Fruit fly (Drosophila melanogaster) whole organism, embryonic: Measurements from ENCODE around the gene Or7a.

Experiments used
- Atf3 ChIP-seq: fragments of 200-800 bp; sonication (Bioruptor generic); optimal IDR thresholded peaks from 3 replicates; lab custom pipeline; 2016; ENCODE audit warnings: missing biosample characterization, missing genetic modification characterization
- Atf6 ChIP-seq: fragments of 200-800 bp; sonication (Bioruptor generic); IDR thresholded peaks from 2 replicates; pipeline ENCODE4 v1.3.6; 2022; ENCODE audit warnings: missing biosample characterization, missing genetic modification characterization
- Bteb2 ChIP-seq: fragments of 200-800 bp; sonication (Bioruptor generic); optimal IDR thresholded peaks from 2 replicates; lab custom pipeline; 2016; ENCODE audit warnings: missing biosample characterization, missing genetic modification characterization
- CG12769 ChIP-seq: fragments of 200-800 bp; sonication (Bioruptor generic); optimal IDR thresholded peaks from 2 replicates; lab custom pipeline; 2019; ENCODE audit warnings: missing biosample characterization, mild to moderate bottlenecking, missing genetic modification characterization, moderate library complexity
- CG13424 ChIP-seq: fragments of 200-800 bp; sonication (Bioruptor generic); optimal IDR thresholded peaks from 2 replicates; lab custom pipeline; 2019; ENCODE audit warnings: missing biosample characterization, mild to moderate bottlenecking, missing genetic modification characterization, moderate library complexity
- CG15514 ChIP-seq: fragments of 200-800 bp; sonication (Bioruptor generic); optimal IDR thresholded peaks from 3 replicates; lab custom pipeline; 2017; ENCODE audit warnings: missing biosample characterization, missing genetic modification characterization, mild to moderate bottlenecking, moderate library complexity, missing genetic modification reagents
- CG1603 ChIP-seq: fragments of 200-800 bp; sonication (Bioruptor generic); optimal IDR thresholded peaks from 2 replicates; lab custom pipeline; 2019; ENCODE audit warnings: missing biosample characterization, mild to moderate bottlenecking, missing genetic modification characterization, moderate library complexity
- CG17802 ChIP-seq: fragments of 200-800 bp; sonication (Bioruptor generic); optimal IDR thresholded peaks from 2 replicates; lab custom pipeline; 2018; ENCODE audit warnings: missing biosample characterization, mild to moderate bottlenecking, missing genetic modification characterization, moderate library complexity
- CG1792 ChIP-seq: fragments of 200-800 bp; sonication (Bioruptor generic); optimal IDR thresholded peaks from 2 replicates; lab custom pipeline; 2016; ENCODE audit warnings: missing biosample characterization, missing genetic modification characterization
- CG2678 ChIP-seq: fragments of 200-800 bp; sonication (Bioruptor generic); optimal IDR thresholded peaks from 3 replicates; lab custom pipeline; 2019; ENCODE audit warnings: missing biosample characterization, mild to moderate bottlenecking, missing genetic modification characterization, moderate library complexity
- CG3281 ChIP-seq: fragments of 200-800 bp; sonication (Bioruptor generic); optimal IDR thresholded peaks from 3 replicates; lab custom pipeline; 2017; ENCODE audit warnings: missing biosample characterization, mild to moderate bottlenecking, missing genetic modification characterization
- CG33213 ChIP-seq: fragments of 200-800 bp; sonication (Bioruptor generic); optimal IDR thresholded peaks from 3 replicates; lab custom pipeline; 2016; ENCODE audit warnings: missing biosample characterization, missing genetic modification characterization
- CG3847 ChIP-seq: fragments of 200-800 bp; sonication (Bioruptor generic); IDR thresholded peaks from 2 replicates; pipeline ENCODE4 v1.3.6; 2022; ENCODE audit warnings: missing biosample characterization, missing genetic modification characterization
- CG6175 ChIP-seq: fragments of 200-800 bp; sonication (Bioruptor generic); IDR thresholded peaks from 3 replicates; pipeline ENCODE4 v1.3.6; 2022; ENCODE audit warnings: missing biosample characterization, missing genetic modification characterization
- CG6791 ChIP-seq: fragments of 200-800 bp; sonication (Bioruptor generic); IDR thresholded peaks from 3 replicates; pipeline ENCODE4 v1.3.6; 2022; ENCODE audit warnings: missing biosample characterization, missing genetic modification characterization; ENCODE audit not compliant: partially characterized antibody
- CG9215 ChIP-seq: fragments of 200-800 bp; sonication (Bioruptor generic); IDR thresholded peaks from 2 replicates; pipeline ENCODE4 v1.3.6; 2022; ENCODE audit warnings: missing biosample characterization, missing genetic modification characterization
- CG9727 ChIP-seq: fragments of 200-800 bp; sonication (Bioruptor generic); optimal IDR thresholded peaks from 3 replicates; lab custom pipeline; 2017; ENCODE audit warnings: missing biosample characterization, mild to moderate bottlenecking, missing genetic modification characterization
- Chrac-16 ChIP-seq: fragments of 200-800 bp; sonication (Bioruptor generic); optimal IDR thresholded peaks from 3 replicates; lab custom pipeline; 2016; ENCODE audit warnings: missing biosample characterization, missing genetic modification characterization
- CrebB ChIP-seq: fragments of 200-800 bp; sonication (Bioruptor generic); optimal IDR thresholded peaks from 3 replicates; lab custom pipeline; 2018; ENCODE audit warnings: missing biosample characterization, mild to moderate bottlenecking, missing genetic modification characterization
- Gsc ChIP-seq: fragments of 200-800 bp; sonication (Bioruptor generic); IDR thresholded peaks from 2 replicates; pipeline ENCODE4 v1.3.6; 2022; ENCODE audit warnings: missing biosample characterization, missing genetic modification characterization
- HmgZ ChIP-seq: fragments of 200-800 bp; sonication (Bioruptor generic); optimal IDR thresholded peaks from 2 replicates; lab custom pipeline; 2018; ENCODE audit warnings: missing biosample characterization, mild to moderate bottlenecking, missing genetic modification characterization
- MESR4 ChIP-seq: fragments of 200-800 bp; sonication (Bioruptor generic); optimal IDR thresholded peaks from 2 replicates; lab custom pipeline; 2018; ENCODE audit warnings: missing biosample characterization, mild to moderate bottlenecking, missing genetic modification characterization, moderate library complexity
- NFAT ChIP-seq: fragments of 200-800 bp; sonication (Bioruptor generic); IDR thresholded peaks from 2 replicates; pipeline ENCODE4 v1.3.6; 2022; ENCODE audit warnings: missing biosample characterization, missing genetic modification characterization
- Nf-YC ChIP-seq: fragments of 200-800 bp; optimal IDR thresholded peaks from 3 replicates; lab custom pipeline; 2019; ENCODE audit warnings: missing biosample characterization, mild to moderate bottlenecking, missing genetic modification characterization, moderate library complexity
- Optix ChIP-seq: fragments of 200-800 bp; sonication (Bioruptor generic); IDR thresholded peaks from 3 replicates; pipeline ENCODE4 v1.3.6; 2022; ENCODE audit warnings: missing biosample characterization, missing genetic modification characterization
- Pdp1 ChIP-seq, 2 experiments: fragments of 200-800 bp; sonication (Bioruptor generic); optimal IDR thresholded peaks; 3 replicates each; lab custom pipeline; 2016; ENCODE audit warnings: missing biosample characterization in 2 of 2, missing genetic modification characterization in 2 of 2, mild to moderate bottlenecking in 1 of 2, moderate library complexity in 1 of 2
- Taf1 ChIP-seq: fragments of 200-800 bp; sonication (Bioruptor generic); IDR thresholded peaks from 2 replicates; pipeline ENCODE4 v1.3.6; 2022; ENCODE audit warnings: missing biosample characterization, missing genetic modification characterization
- Trl ChIP-seq, 3 experiments: fragments of >200 bp in 2 of 3; fragments of 200-800 bp in 1 of 3; sonication (Bioruptor generic) in 1 of 3; optimal IDR thresholded peaks; 2 replicates in 1 of 3; 3 replicates in 2 of 3; lab custom pipeline; 2016 to 2017; ENCODE audit warnings: missing biosample characterization in 1 of 3, missing genetic modification characterization in 1 of 3
- chn ChIP-seq: fragments of 200-800 bp; sonication (Bioruptor generic); optimal IDR thresholded peaks from 2 replicates; lab custom pipeline; 2016; ENCODE audit warnings: missing biosample characterization, missing genetic modification characterization
- danr ChIP-seq: fragments of 200-800 bp; sonication (Bioruptor generic); IDR thresholded peaks from 2 replicates; pipeline ENCODE4 v1.3.6; 2022; ENCODE audit warnings: missing biosample characterization, missing genetic modification characterization
- dm ChIP-seq: fragments of 200-800 bp; sonication (Bioruptor generic); optimal IDR thresholded peaks from 3 replicates; lab custom pipeline; 2016; ENCODE audit warnings: missing biosample characterization, missing genetic modification characterization
- eve ChIP-seq, 2 experiments: fragments of >200 bp; optimal IDR thresholded peaks; 2 replicates each; lab custom pipeline; 2017; ENCODE audit warnings: missing biosample characterization in 2 of 2, missing genetic modification characterization in 2 of 2
- ewg ChIP-seq: fragments of 200-800 bp; sonication (Bioruptor generic); optimal IDR thresholded peaks from 3 replicates; lab custom pipeline; 2017; ENCODE audit warnings: mild to moderate bottlenecking, missing biosample characterization, missing genetic modification reagents, missing genetic modification characterization
- fu2 ChIP-seq: fragments of 200-800 bp; sonication (Bioruptor generic); optimal IDR thresholded peaks from 2 replicates; lab custom pipeline; 2016; ENCODE audit warnings: missing biosample characterization, missing genetic modification characterization
- gce ChIP-seq: fragments of 200-800 bp; sonication (Bioruptor generic); IDR thresholded peaks from 3 replicates; pipeline ENCODE4 v1.3.6; 2022; ENCODE audit warnings: missing biosample characterization, missing genetic modification characterization
- gro ChIP-seq: fragments of 200-800 bp; sonication (Bioruptor generic); optimal IDR thresholded peaks from 2 replicates; lab custom pipeline; 2016; ENCODE audit warnings: missing biosample characterization, missing genetic modification characterization
- mam ChIP-seq: fragments of 200-800 bp; sonication (Bioruptor generic); optimal IDR thresholded peaks from 3 replicates; lab custom pipeline; 2016; ENCODE audit warnings: missing biosample characterization, missing genetic modification characterization
- mirr ChIP-seq: fragments of 200-800 bp; sonication (Bioruptor generic); optimal IDR thresholded peaks from 3 replicates; lab custom pipeline; 2018; ENCODE audit warnings: missing biosample characterization, mild to moderate bottlenecking, missing genetic modification characterization
- nerfin-1 ChIP-seq: fragments of 200-800 bp; sonication (Bioruptor generic); optimal IDR thresholded peaks from 3 replicates; lab custom pipeline; 2019; ENCODE audit warnings: missing biosample characterization, mild to moderate bottlenecking, missing genetic modification characterization, moderate library complexity
- nmo ChIP-seq: fragments of 200-800 bp; sonication (Bioruptor generic); optimal IDR thresholded peaks from 2 replicates; lab custom pipeline; 2018; ENCODE audit warnings: missing biosample characterization, mild to moderate bottlenecking, missing genetic modification characterization, moderate library complexity
- pita ChIP-seq: fragments of 200-800 bp; sonication (Bioruptor generic); optimal IDR thresholded peaks from 2 replicates; lab custom pipeline; 2017; ENCODE audit warnings: missing biosample characterization, mild to moderate bottlenecking, missing genetic modification characterization
- ranshi ChIP-seq: fragments of 200-800 bp; sonication (Bioruptor generic); IDR thresholded peaks from 2 replicates; pipeline ENCODE4 v1.3.6; 2022; ENCODE audit warnings: missing biosample characterization, missing genetic modification characterization
- sens ChIP-seq: fragments of 200-800 bp; sonication (Bioruptor generic); peaks from one replicate; lab custom pipeline; 2016; ENCODE audit warnings: missing biosample characterization, missing genetic modification characterization
- slbo ChIP-seq: fragments of 200-800 bp; sonication (Bioruptor generic); IDR thresholded peaks from 2 replicates; pipeline ENCODE4 v1.3.6; 2022; ENCODE audit warnings: missing biosample characterization, missing genetic modification characterization
- sob ChIP-seq: fragments of 200-800 bp; sonication (Bioruptor generic); IDR thresholded peaks from 2 replicates; pipeline ENCODE4 v1.3.6; 2022; ENCODE audit warnings: missing biosample characterization, missing genetic modification characterization
- ssp ChIP-seq: fragments of 200-800 bp; sonication (Bioruptor generic); IDR thresholded peaks from 2 replicates; pipeline ENCODE4 v1.3.6; 2022; ENCODE audit warnings: missing biosample characterization, missing genetic modification characterization

Gene Or7a

DNA sequence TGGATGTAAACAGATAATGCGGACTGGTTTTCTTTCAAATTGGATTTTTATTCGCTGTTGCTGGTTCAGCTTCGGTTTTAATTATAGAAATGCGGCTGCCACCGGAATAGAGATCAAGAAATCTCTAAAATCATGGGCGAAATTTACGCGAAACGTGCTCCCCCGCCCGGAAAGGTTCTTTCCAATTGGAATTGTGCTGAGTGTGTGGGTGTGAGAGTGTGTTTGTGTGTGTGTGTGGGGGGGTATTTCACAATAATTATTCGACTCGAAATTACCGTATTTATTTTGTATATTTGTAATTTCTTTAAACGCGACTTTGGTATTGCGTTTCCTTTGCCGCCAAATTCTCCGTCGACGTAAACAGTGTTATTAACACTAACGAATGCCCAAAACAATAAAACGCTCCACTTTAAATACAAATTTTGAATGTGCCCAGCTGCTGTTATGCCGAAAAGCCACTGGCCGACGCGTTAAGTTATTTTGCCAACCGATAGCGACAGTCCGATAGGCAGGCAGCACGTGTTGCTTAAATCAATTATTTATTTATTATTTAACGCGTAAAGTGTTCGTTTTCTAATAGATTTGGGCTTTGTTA is 49.7 kb downstream of the Or7a start, which contains the start of gene Gclc (continued):
- TF ChIP-seq CG1603 (tag; lab: Kevin White, UChicago) (peak; percentile 42), CG2678 (no peak), CG3281 (peak; percentile 11), CG9727 (GFP tag; lab: Kevin White, UChicago) (no peak), chn (GFP tag; lab: Kevin White, UChicago) (no peak), sens (peak; percentile 53), ewg (no peak), Atf6 (GFP tag; lab: Robert Waterston, UW) (0 out of 2 replicates have a peak, but pooled peaks have one; percentile 8), mam (GFP tag; lab: Kevin White, UChicago) (peak; percentile 9), Atf3 (GFP tag; lab: Kevin White, UChicago) (no peak), Taf1 (GFP tag; lab: Robert Waterston, UW) (no peak), CG33213 (GFP tag; lab: Kevin White, UChicago) (no peak), Nf-YC (tag; lab: Kevin White, UChicago) (peak; percentile 14), CG12769 (tag; lab: Kevin White, UChicago) (peak; percentile 36), MESR4 (GFP tag; lab: Kevin White, UChicago) (peak; percentile 30), CG9215 (no peak), CG15514 (peak; percentile 39)

DNA sequence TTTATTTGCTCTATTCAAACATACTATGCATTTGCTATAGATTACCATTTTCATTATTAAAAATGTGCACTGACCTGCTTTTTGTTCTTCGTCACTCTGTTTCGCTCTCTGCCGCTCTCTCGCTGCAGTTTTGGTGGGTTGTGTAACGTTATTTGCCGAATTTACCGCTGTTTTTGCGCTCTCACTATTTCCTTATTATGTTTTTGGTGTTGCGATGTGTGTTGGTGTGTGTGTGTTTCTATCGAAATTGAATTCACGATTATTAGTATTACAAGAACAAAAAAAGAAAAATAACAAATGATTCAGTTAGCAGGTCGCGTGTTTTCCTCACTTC is 50.2 kb downstream of the Or7a start:
- no peak for TF ChIP-seq Gsc (GFP tag; lab: Robert Waterston, UW)
- no peak for TF ChIP-seq NFAT (GFP tag; lab: Robert Waterston, UW)
- no peak for TF ChIP-seq CG1792
- no peak for TF ChIP-seq pita (GFP tag; lab: Kevin White, UChicago)
- TF ChIP-seq Pdp1 (GFP tag; optimal IDR thresholded peaks at IDR 0.05; lab: Kevin White, UChicago) = peak in 1 of 2 experiments; percentile 95
- peak; percentile 13 for TF ChIP-seq nerfin-1 (tag; lab: Kevin White, UChicago)
- TF ChIP-seq slbo (GFP tag; lab: Robert Waterston, UW) = 0 out of 2 replicates have a peak, but pooled peaks have one; percentile 0
- no peak for TF ChIP-seq gro (GFP tag; lab: Kevin White, UChicago)
- peak in 1 of 2 experiments; percentile 57 for TF ChIP-seq Trl (optimal IDR thresholded peaks at IDR 0.05; lab: Kevin White, UChicago)
- no peak for TF ChIP-seq Trl (GFP tag; optimal IDR thresholded peaks at IDR 0.05; lab: Kevin White, UChicago)

DNA sequence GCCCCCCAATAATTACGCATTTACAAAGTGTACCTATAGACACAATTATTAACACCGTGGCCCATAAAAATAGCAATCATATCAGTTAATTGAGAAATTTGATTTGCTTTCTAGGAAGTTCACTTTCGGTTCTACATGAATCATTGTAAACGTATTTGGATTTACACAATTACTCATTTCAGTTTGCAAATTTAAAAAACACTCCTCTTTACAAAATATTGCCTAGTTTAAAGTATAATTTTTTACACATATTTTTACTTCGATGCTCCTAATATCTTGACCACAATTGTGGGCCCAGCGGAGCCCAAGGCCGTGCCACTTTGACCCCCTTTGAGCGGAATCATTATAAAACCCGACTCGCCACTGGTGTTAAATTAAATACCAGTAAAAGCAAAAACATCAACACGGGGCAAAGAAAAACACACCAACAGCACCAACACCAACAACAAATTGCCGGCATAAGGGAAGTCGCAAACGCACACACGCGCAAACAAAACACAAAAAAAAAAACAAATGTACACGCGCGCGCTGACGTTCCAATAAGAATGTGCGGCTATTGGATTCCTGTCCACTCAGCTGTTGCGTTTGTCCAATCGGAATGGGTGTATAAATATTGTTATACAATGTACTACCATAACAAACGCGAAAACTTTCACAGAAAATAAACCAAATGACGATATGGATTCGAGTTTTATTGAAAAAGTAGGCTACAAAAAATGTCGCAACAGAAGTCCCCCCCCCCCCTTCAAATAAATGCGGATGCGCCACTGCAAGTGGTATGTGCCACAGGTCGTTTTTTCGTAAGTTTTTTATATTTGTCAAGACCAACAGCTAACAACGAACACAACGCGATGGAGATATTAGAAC is 50.8 kb downstream of the Or7a start:
- peak; percentile 29 for TF ChIP-seq mirr
- TF ChIP-seq eve (GFP tag; optimal IDR thresholded peaks at IDR 0.05; lab: Kevin White, UChicago) = no peak
- TF ChIP-seq danr = peak; percentile 37; the same call in 1 of the 2 replicates
- TF ChIP-seq nmo (GFP tag; lab: Kevin White, UChicago) = peak; percentile 60
- TF ChIP-seq sob (GFP tag; lab: Robert Waterston, UW) = peak; percentile 62
- peak; percentile 63; the same call in 1 of the 2 replicates for TF ChIP-seq ranshi (GFP tag; lab: Robert Waterston, UW)
- TF ChIP-seq HmgZ (tag; lab: Kevin White, UChicago) = peak; percentile 64
- peak; percentile 33 for TF ChIP-seq fu2 (GFP tag; lab: Kevin White, UChicago)
- TF ChIP-seq CG3847 (GFP tag; lab: Robert Waterston, UW) = peak; percentile 41
- peak; percentile 80 for TF ChIP-seq CG2678
- no peak for TF ChIP-seq Optix
- TF ChIP-seq ssp (GFP tag; lab: Robert Waterston, UW) = no peak
- no peak for TF ChIP-seq CG6175
- no peak for TF ChIP-seq dm (GFP tag; lab: Kevin White, UChicago)
- no peak for TF ChIP-seq CG17802 (tag; lab: Kevin White, UChicago)
- peak; percentile 38 for TF ChIP-seq CrebB
- TF ChIP-seq gce (GFP tag; lab: Robert Waterston, UW) = peak; percentile 53; the same call in 1 of the 3 replicates
- peak; percentile 47 for TF ChIP-seq Chrac-16 (GFP tag; lab: Kevin White, UChicago)
- peak; percentile 48 for TF ChIP-seq Bteb2
- TF ChIP-seq CG13424 (tag; lab: Kevin White, UChicago) = peak; percentile 77
- no peak for TF ChIP-seq CG6791 (GFP tag; lab: Robert Waterston, UW)
